Worm (Caenorhabditis elegans) whole organism, L2 larva: ENCODE data around the gene srw-7.

Source experiments
- C34F6.9 ChIP-seq: fragments of 150-350 bp; optimal IDR thresholded peaks from 2 replicates; lab custom pipeline; 2014; ENCODE audit warnings: missing biosample characterization, missing genetic modification characterization
- F13H6.1 ChIP-seq: sonication (generic microtip); optimal IDR thresholded peaks from 2 replicates; lab custom pipeline; 2016; ENCODE audit warnings: missing genetic modification characterization, missing compliant biosample characterization
- R02D3.7 ChIP-seq: fragments of 150-350 bp; optimal IDR thresholded peaks from 2 replicates; lab custom pipeline; 2014; ENCODE audit warnings: missing biosample characterization, missing genetic modification characterization
- Y55F3AM.14 ChIP-seq: fragments of 200-800 bp; sonication (Bioruptor generic); optimal IDR thresholded peaks from 2 replicates; lab custom pipeline; 2018; ENCODE audit warnings: mild to moderate bottlenecking, missing genetic modification characterization, missing compliant biosample characterization
- ZK546.5 ChIP-seq: sonication (generic microtip); optimal IDR thresholded peaks from 2 replicates; lab custom pipeline; 2017; ENCODE audit warnings: missing biosample characterization, missing genetic modification characterization
- aly-2 ChIP-seq: fragments of 150-350 bp; optimal IDR thresholded peaks from 2 replicates; lab custom pipeline; 2014; ENCODE audit warnings: missing biosample characterization, missing genetic modification characterization
- ama-1 ChIP-seq: fragments of 150-350 bp; optimal IDR thresholded peaks from 2 replicates; lab custom pipeline; 2018; ENCODE audit warnings: inconsistent platforms
- blmp-1 ChIP-seq: sonication (generic microtip); optimal IDR thresholded peaks from 2 replicates; lab custom pipeline; 2017; ENCODE audit warnings: missing genetic modification characterization, mild to moderate bottlenecking, missing compliant biosample characterization, antibody characterized with exemption, moderate library complexity; ENCODE audit not compliant: insufficient read depth
- ceh-16 ChIP-seq: fragments of 150-350 bp; optimal IDR thresholded peaks from 2 replicates; lab custom pipeline; 2014; ENCODE audit warnings: missing biosample characterization, missing genetic modification characterization
- crh-2 ChIP-seq: sonication (generic microtip); optimal IDR thresholded peaks from 2 replicates; lab custom pipeline; 2017; ENCODE audit warnings: missing biosample characterization, missing genetic modification characterization
- dmd-4 ChIP-seq: sonication (generic microtip); optimal IDR thresholded peaks from 2 replicates; lab custom pipeline; 2017; ENCODE audit warnings: missing biosample characterization, missing genetic modification characterization
- egl-27 ChIP-seq: sonication (generic microtip); optimal IDR thresholded peaks from 3 replicates; lab custom pipeline; 2017; ENCODE audit warnings: missing biosample characterization, missing genetic modification reagents, missing genetic modification characterization
- elt-1 ChIP-seq: fragments of 150-350 bp; optimal IDR thresholded peaks from 2 replicates; lab custom pipeline; 2014; ENCODE audit warnings: missing biosample characterization, missing genetic modification characterization
- elt-3 ChIP-seq: sonication (generic microtip); optimal IDR thresholded peaks from 2 replicates; lab custom pipeline; 2017; ENCODE audit warnings: missing biosample characterization, missing genetic modification characterization
- fos-1 ChIP-seq: fragments of 150-350 bp; optimal IDR thresholded peaks from 2 replicates; lab custom pipeline; 2014; ENCODE audit warnings: missing biosample characterization, missing genetic modification characterization
- lin-13 ChIP-seq: fragments of 150-350 bp; optimal IDR thresholded peaks from 2 replicates; lab custom pipeline; 2014; ENCODE audit warnings: missing biosample characterization, missing genetic modification reagents, missing genetic modification characterization
- lin-39 ChIP-seq: fragments of 150-350 bp; optimal IDR thresholded peaks from 2 replicates; lab custom pipeline; 2014; ENCODE audit warnings: missing biosample characterization, missing genetic modification reagents, missing genetic modification characterization
- mab-5 ChIP-seq: fragments of 150-350 bp; optimal IDR thresholded peaks from 2 replicates; lab custom pipeline; 2014; ENCODE audit warnings: missing biosample characterization, missing genetic modification characterization
- mdl-1 ChIP-seq, 2 experiments: fragments of 150-350 bp in 1 of 2; sonication (generic microtip) in 1 of 2; optimal IDR thresholded peaks; 2 replicates each; lab custom pipeline; 2017; ENCODE audit warnings: missing biosample characterization in 2 of 2, missing genetic modification characterization in 2 of 2
- nhr-10 ChIP-seq: sonication (generic microtip); optimal IDR thresholded peaks from 2 replicates; lab custom pipeline; 2017; ENCODE audit warnings: missing biosample characterization, missing genetic modification characterization
- nhr-11 ChIP-seq: fragments of 150-350 bp; optimal IDR thresholded peaks from 2 replicates; lab custom pipeline; 2014; ENCODE audit warnings: missing biosample characterization, missing genetic modification characterization
- nhr-12 ChIP-seq: fragments of 150-350 bp; optimal IDR thresholded peaks from 2 replicates; lab custom pipeline; 2014; ENCODE audit warnings: missing biosample characterization, missing genetic modification characterization
- nhr-129 ChIP-seq: fragments of 150-350 bp; optimal IDR thresholded peaks from 2 replicates; lab custom pipeline; 2014; ENCODE audit warnings: missing biosample characterization, missing genetic modification characterization
- nhr-23 ChIP-seq: fragments of 150-350 bp; optimal IDR thresholded peaks from 2 replicates; lab custom pipeline; 2014; ENCODE audit warnings: missing biosample characterization, missing genetic modification reagents, missing genetic modification characterization
- nhr-237 ChIP-seq: fragments of 150-350 bp; optimal IDR thresholded peaks from 2 replicates; lab custom pipeline; 2014; ENCODE audit warnings: missing biosample characterization, missing genetic modification characterization
- nhr-25 ChIP-seq: fragments of 150-350 bp; sonication (generic microtip); optimal IDR thresholded peaks from 3 replicates; lab custom pipeline; 2014; ENCODE audit warnings: missing biosample characterization, missing genetic modification characterization
- nhr-6 ChIP-seq: fragments of 150-350 bp; optimal IDR thresholded peaks from 2 replicates; lab custom pipeline; 2014; ENCODE audit warnings: missing biosample characterization, missing genetic modification characterization
- nhr-77 ChIP-seq: fragments of 150-350 bp; optimal IDR thresholded peaks from 2 replicates; lab custom pipeline; 2014; ENCODE audit warnings: missing biosample characterization, missing genetic modification characterization
- peb-1 ChIP-seq: fragments of 150-350 bp; optimal IDR thresholded peaks from 2 replicates; lab custom pipeline; 2014; ENCODE audit warnings: missing biosample characterization, missing genetic modification characterization
- sem-4 ChIP-seq: fragments of 150-350 bp; optimal IDR thresholded peaks from 2 replicates; lab custom pipeline; 2014; ENCODE audit warnings: missing biosample characterization, missing genetic modification reagents, missing genetic modification characterization
- sma-3 ChIP-seq: sonication (generic microtip); optimal IDR thresholded peaks from 2 replicates; lab custom pipeline; 2016; ENCODE audit warnings: missing genetic modification reagents, missing genetic modification characterization, missing compliant biosample characterization
- sma-9 ChIP-seq, 2 experiments: fragments of 150-350 bp in 1 of 2; sonication (generic microtip) in 1 of 2; optimal IDR thresholded peaks; 2 replicates each; lab custom pipeline; 2014 to 2016; ENCODE audit warnings: missing genetic modification characterization in 2 of 2, mild to moderate bottlenecking in 1 of 2, missing biosample characterization in 1 of 2, missing compliant biosample characterization in 1 of 2, missing genetic modification reagents in 1 of 2, moderate library complexity in 1 of 2
- unc-55 ChIP-seq: fragments of 150-350 bp; sonication (generic microtip); optimal IDR thresholded peaks from 3 replicates; lab custom pipeline; 2014; ENCODE audit warnings: missing biosample characterization, missing genetic modification reagents, missing genetic modification characterization
- unc-62 ChIP-seq: fragments of 150-350 bp; optimal IDR thresholded peaks from 2 replicates; lab custom pipeline; 2014; ENCODE audit warnings: missing biosample characterization, missing genetic modification reagents, missing genetic modification characterization
- ztf-1 ChIP-seq: fragments of 200-800 bp; sonication (Bioruptor generic); conservative IDR thresholded peaks from 2 replicates; pipeline ENCODE4 v1.3.6; 2022; ENCODE audit warnings: missing genetic modification characterization, missing compliant biosample characterization
- ztf-11 ChIP-seq: sonication (generic microtip); optimal IDR thresholded peaks from 2 replicates; lab custom pipeline; 2017; ENCODE audit warnings: missing biosample characterization, missing genetic modification characterization

Gene srw-7

ce11 chrV:3800378-3800777, 5.7 kb upstream of the srw-7 start, which contains the start of gene srt-30:
TSS of gene srt-30 (minus strand) at chrV:3800478.
- no peak for TF ChIP-seq nhr-25
- TF ChIP-seq sma-3 (GFP tag; lab: Kevin White, UChicago) = no peak
- TF ChIP-seq ztf-1 (GFP tag; lab: Robert Waterston, UW) = no peak
- TF ChIP-seq dmd-4 (tag; lab: Kevin White, UChicago) = no peak
- TF ChIP-seq Y55F3AM.14 (GFP tag; lab: Kevin White, UChicago) = no peak
- TF ChIP-seq lin-39 (tag; lab: Kevin White, UChicago) = no peak
- no peak for TF ChIP-seq fos-1
- TF ChIP-seq crh-2 (tag; lab: Kevin White, UChicago) = no peak
- TF ChIP-seq aly-2 (tag; lab: Kevin White, UChicago) = no peak
- no peak for TF ChIP-seq F13H6.1
- TF ChIP-seq, all 48 proteins: peak for 0

DNA sequence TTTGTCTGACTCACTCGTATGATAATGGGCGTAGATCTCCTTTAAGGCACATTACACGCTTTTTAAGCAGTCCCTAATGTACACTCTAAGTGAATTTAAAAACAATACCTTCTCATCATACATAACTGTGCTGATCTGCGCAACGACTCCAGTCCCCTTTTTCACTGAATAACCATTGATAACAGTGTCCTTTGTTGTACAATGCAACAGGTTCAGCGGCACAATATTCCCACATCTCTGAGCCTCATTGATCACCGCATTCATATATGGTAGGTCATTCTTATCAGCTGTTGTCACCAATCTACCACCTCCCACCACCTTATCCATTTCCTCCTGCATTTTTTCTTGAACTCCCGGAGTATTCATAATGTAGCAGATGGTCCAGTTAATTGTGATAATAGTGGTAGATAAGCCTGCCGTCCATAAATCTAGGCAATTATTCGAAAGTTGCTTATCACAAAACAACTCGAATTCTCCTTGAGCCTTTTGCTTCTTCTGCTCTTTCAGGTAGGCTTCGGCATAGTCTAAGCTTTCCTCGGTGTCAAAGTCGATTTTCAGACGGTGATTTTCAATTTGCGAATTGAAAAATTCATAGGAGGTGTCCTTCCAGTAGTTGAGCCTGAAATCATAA, 4.2 kb upstream of the srw-7 start:
- TF ChIP-seq egl-27 (tag; lab: Kevin White, UChicago) = no peak
- no peak for TF ChIP-seq ceh-16
- TF ChIP-seq sma-3 (GFP tag; lab: Kevin White, UChicago) = no peak
- no peak for TF ChIP-seq nhr-23 (tag; lab: Kevin White, UChicago)
- TF ChIP-seq Y55F3AM.14 (GFP tag; lab: Kevin White, UChicago) = no peak
- no peak for TF ChIP-seq nhr-6
- no peak for TF ChIP-seq F13H6.1
- no peak for TF ChIP-seq crh-2 (tag; lab: Kevin White, UChicago)
- TF ChIP-seq sem-4 (tag; lab: Kevin White, UChicago) = no peak
- TF ChIP-seq nhr-11 = no peak
- TF ChIP-seq peb-1 = no peak
- no peak for TF ChIP-seq elt-3 (tag; lab: Kevin White, UChicago)
- TF ChIP-seq fos-1 = no peak
- TF ChIP-seq nhr-237 (tag; lab: Kevin White, UChicago) = no peak
- no peak for TF ChIP-seq mdl-1 (tag; optimal IDR thresholded peaks at IDR 0.05; lab: Kevin White, UChicago)
- no peak for TF ChIP-seq blmp-1 (tag; lab: Kevin White, UChicago)
- no peak for TF ChIP-seq ztf-11 (tag; lab: Kevin White, UChicago)

- peak; percentile 71 for TF ChIP-seq sma-9 (GFP tag; optimal IDR thresholded peaks at IDR 0.05; lab: Kevin White, UChicago)
- TF ChIP-seq sma-9 (tag; optimal IDR thresholded peaks at IDR 0.05; lab: Kevin White, UChicago) = no peak
- peak; percentile 49 for TF ChIP-seq C34F6.9
- no peak for TF ChIP-seq ama-1 (lab: Kevin White, UChicago)
- no peak for TF ChIP-seq ztf-1 (GFP tag; lab: Robert Waterston, UW)
- no peak for TF ChIP-seq Y55F3AM.14 (GFP tag; lab: Kevin White, UChicago)
- TF ChIP-seq nhr-12 (tag; lab: Kevin White, UChicago) = no peak
- TF ChIP-seq unc-55 (GFP tag; lab: Kevin White, UChicago) = peak; percentile 52
- TF ChIP-seq crh-2 (tag; lab: Kevin White, UChicago) = no peak
- no peak for TF ChIP-seq mdl-1 (tag; optimal IDR thresholded peaks at IDR 0.05; lab: Kevin White, UChicago)
- TF ChIP-seq nhr-129 (tag; lab: Kevin White, UChicago) = peak; percentile 95
- TF ChIP-seq nhr-23 (tag; lab: Kevin White, UChicago) = no peak
- no peak for TF ChIP-seq mab-5 (tag; lab: Kevin White, UChicago)
- no peak for TF ChIP-seq elt-1 (tag; lab: Kevin White, UChicago)
- peak; percentile 51 for TF ChIP-seq fos-1
- TF ChIP-seq elt-3 (tag; lab: Kevin White, UChicago) = no peak
- no peak for TF ChIP-seq nhr-77 (tag; lab: Kevin White, UChicago)
- no peak for TF ChIP-seq nhr-10 (tag; lab: Kevin White, UChicago)
- no peak for TF ChIP-seq nhr-237 (tag; lab: Kevin White, UChicago)
- TF ChIP-seq sma-3 (GFP tag; lab: Kevin White, UChicago) = no peak
- no peak for TF ChIP-seq ceh-16
Measured at ce11 chrV:3803343-3803742, 2.7 kb upstream of the srw-7 start, which contains the start of gene cyp-33C8. TSS of gene cyp-33C8 (minus strand) at chrV:3803542.

DNA sequence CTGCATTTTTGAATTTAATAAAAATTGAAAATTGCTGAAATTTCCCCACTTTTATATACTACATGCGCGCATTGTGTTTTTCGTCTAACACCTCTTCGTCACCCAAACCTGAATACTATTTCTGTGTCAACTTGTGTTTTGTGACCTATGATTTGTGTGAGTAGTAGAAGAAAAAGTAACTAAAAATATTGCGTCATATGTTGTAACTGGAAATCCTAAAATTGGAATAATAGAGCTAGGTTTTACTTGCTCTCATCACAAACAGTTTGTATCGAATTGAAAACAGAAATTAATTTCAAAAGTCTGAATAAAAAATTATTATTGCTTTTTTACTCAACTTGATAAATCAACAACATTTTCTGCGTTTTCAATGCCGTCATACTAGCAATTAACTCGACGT, 562 bp upstream of the srw-7 start, which contains the start of gene R08F11.4:
R08F11.4 (minus strand) TSS at position 29 of the 400 bp plus-strand sequence.
- TF ChIP-seq mdl-1 (tag; optimal IDR thresholded peaks at IDR 0.05; lab: Kevin White, UChicago) = no peak
- TF ChIP-seq lin-13 = no peak
- TF ChIP-seq nhr-237 (tag; lab: Kevin White, UChicago) = no peak
- TF ChIP-seq nhr-129 (tag; lab: Kevin White, UChicago) = peak; percentile 98
- TF ChIP-seq dmd-4 (tag; lab: Kevin White, UChicago) = no peak
- peak; percentile 5 for TF ChIP-seq fos-1
- TF ChIP-seq unc-62 (GFP tag; lab: Kevin White, UChicago) = no peak
- TF ChIP-seq mab-5 (tag; lab: Kevin White, UChicago) = no peak
- no peak for TF ChIP-seq egl-27 (tag; lab: Kevin White, UChicago)
- TF ChIP-seq blmp-1 (tag; lab: Kevin White, UChicago) = no peak
- no peak for TF ChIP-seq ZK546.5
- no peak for TF ChIP-seq R02D3.7
- no peak for TF ChIP-seq lin-39 (tag; lab: Kevin White, UChicago)
